Fruit fly (Drosophila melanogaster) whole organism, embryonic: ENCODE results near the gene flw.

Source experiments
- Awh ChIP-seq: fragments of 200-800 bp; sonication (Bioruptor generic); IDR thresholded peaks from 2 replicates; pipeline ENCODE4, ENCODE4 v1.3.6; 2022; ENCODE audit warnings: missing biosample characterization, missing genetic modification characterization
- Blimp-1 ChIP-seq: fragments of 200-800 bp; sonication (Bioruptor generic); optimal IDR thresholded peaks from 3 replicates; lab custom pipeline; 2018; ENCODE audit warnings: missing biosample characterization, missing genetic modification characterization, mild to moderate bottlenecking, moderate library complexity, missing genetic modification reagents
- Bteb2 ChIP-seq: fragments of 200-800 bp; sonication (Bioruptor generic); optimal IDR thresholded peaks from 2 replicates; lab custom pipeline; 2016; ENCODE audit warnings: missing biosample characterization, missing genetic modification characterization
- CG10147 ChIP-seq: fragments of 200-800 bp; sonication (Bioruptor generic); optimal IDR thresholded peaks from 2 replicates; lab custom pipeline; 2019; ENCODE audit warnings: missing biosample characterization, mild to moderate bottlenecking, missing genetic modification characterization, moderate library complexity
- CG1024 ChIP-seq: fragments of 200-800 bp; sonication (Bioruptor generic); IDR thresholded peaks from 2 replicates; pipeline ENCODE4 v1.3.6; 2022; ENCODE audit warnings: missing biosample characterization, missing genetic modification characterization
- CG12659 ChIP-seq: fragments of 200-800 bp; sonication (Bioruptor generic); optimal IDR thresholded peaks from 3 replicates; lab custom pipeline; 2017; ENCODE audit warnings: mild to moderate bottlenecking, missing biosample characterization, missing genetic modification reagents, missing genetic modification characterization
- CG13296 ChIP-seq: fragments of 200-800 bp; sonication (Bioruptor generic); optimal IDR thresholded peaks from 3 replicates; lab custom pipeline; 2018; ENCODE audit warnings: missing biosample characterization, mild to moderate bottlenecking, missing genetic modification characterization
- CG14441 ChIP-seq: fragments of 200-800 bp; sonication (Bioruptor generic); IDR thresholded peaks from 2 replicates; pipeline ENCODE4 v1.3.6; 2022; ENCODE audit warnings: missing biosample characterization, missing genetic modification characterization
- CG14965 ChIP-seq: fragments of 200-800 bp; sonication (Bioruptor generic); optimal IDR thresholded peaks from 2 replicates; lab custom pipeline; 2016; ENCODE audit warnings: missing biosample characterization, missing genetic modification characterization, borderline replicate concordance
- CG15269 ChIP-seq: fragments of 200-800 bp; sonication (Bioruptor generic); optimal IDR thresholded peaks from 2 replicates; lab custom pipeline; 2018; ENCODE audit warnings: missing biosample characterization, mild to moderate bottlenecking, missing genetic modification characterization, moderate library complexity
- CG16779 ChIP-seq: fragments of 200-800 bp; sonication (Bioruptor generic); IDR thresholded peaks from 2 replicates; pipeline ENCODE4 v1.3.6; 2022; ENCODE audit warnings: missing biosample characterization, missing genetic modification characterization
- CG3281 ChIP-seq: fragments of 200-800 bp; sonication (Bioruptor generic); optimal IDR thresholded peaks from 3 replicates; lab custom pipeline; 2017; ENCODE audit warnings: missing biosample characterization, mild to moderate bottlenecking, missing genetic modification characterization
- CG3726 ChIP-seq: fragments of 200-800 bp; sonication (Bioruptor generic); IDR thresholded peaks from 3 replicates; pipeline ENCODE4, ENCODE4 v1.3.6; 2022; ENCODE audit warnings: missing biosample characterization, missing genetic modification characterization
- CG3838 ChIP-seq: fragments of 200-800 bp; sonication (Bioruptor generic); optimal IDR thresholded peaks from 3 replicates; lab custom pipeline; 2016; ENCODE audit warnings: missing biosample characterization, missing genetic modification characterization
- CG5180 ChIP-seq: fragments of 200-800 bp; sonication (Bioruptor generic); optimal IDR thresholded peaks from 3 replicates; lab custom pipeline; 2017; ENCODE audit warnings: missing biosample characterization, missing genetic modification characterization, mild to moderate bottlenecking, moderate library complexity, missing genetic modification reagents
- CG7786 ChIP-seq: fragments of 200-800 bp; sonication (Bioruptor generic); optimal IDR thresholded peaks from 2 replicates; lab custom pipeline; 2016; ENCODE audit warnings: missing biosample characterization, missing genetic modification characterization
- CG8089 ChIP-seq: fragments of 200-800 bp; sonication (Bioruptor generic); optimal IDR thresholded peaks from 3 replicates; lab custom pipeline; 2016; ENCODE audit warnings: missing biosample characterization, missing genetic modification characterization
- CG8290 ChIP-seq, 3 experiments: fragments of 200-800 bp; sonication (Bioruptor generic); optimal IDR thresholded peaks; 2 replicates each; lab custom pipeline; 2016 to 2019; ENCODE audit warnings: missing biosample characterization in 3 of 3, missing genetic modification characterization in 3 of 3, mild to moderate bottlenecking in 2 of 3, moderate library complexity in 1 of 3
- CG9817 ChIP-seq: fragments of 200-800 bp; sonication (Bioruptor generic); optimal IDR thresholded peaks from 2 replicates; lab custom pipeline; 2018; ENCODE audit warnings: missing biosample characterization, mild to moderate bottlenecking, missing genetic modification characterization, moderate library complexity
- CoRest ChIP-seq: fragments of 200-800 bp; sonication (Bioruptor generic); optimal IDR thresholded peaks from 3 replicates; lab custom pipeline; 2018; ENCODE audit warnings: missing biosample characterization, mild to moderate bottlenecking, missing genetic modification characterization, moderate library complexity
- CrebB ChIP-seq: fragments of 200-800 bp; sonication (Bioruptor generic); optimal IDR thresholded peaks from 3 replicates; lab custom pipeline; 2018; ENCODE audit warnings: missing biosample characterization, mild to moderate bottlenecking, missing genetic modification characterization
- Ets97D ChIP-seq: fragments of 200-800 bp; sonication (Bioruptor generic); optimal IDR thresholded peaks from 3 replicates; lab custom pipeline; 2016; ENCODE audit warnings: missing biosample characterization, missing genetic modification characterization
- Fer1 ChIP-seq: fragments of 200-800 bp; sonication (Bioruptor generic); optimal IDR thresholded peaks from 2 replicates; lab custom pipeline; 2017; ENCODE audit warnings: missing biosample characterization, mild to moderate bottlenecking, missing genetic modification characterization
- GATAe ChIP-seq: fragments of 200-800 bp; sonication (Bioruptor generic); conservative IDR thresholded peaks from 2 replicates; pipeline ENCODE4 v1.3.6; 2022; ENCODE audit warnings: missing biosample characterization, missing genetic modification characterization
- Hey ChIP-seq: fragments of 200-800 bp; sonication (Bioruptor generic); optimal IDR thresholded peaks from 3 replicates; lab custom pipeline; 2018; ENCODE audit warnings: missing biosample characterization, mild to moderate bottlenecking, missing genetic modification characterization
- Lpt ChIP-seq: fragments of >200 bp; optimal IDR thresholded peaks from 2 replicates; lab custom pipeline; 2018; ENCODE audit warnings: missing biosample characterization, missing genetic modification characterization
- NK7.1 ChIP-seq: fragments of 200-800 bp; sonication (Bioruptor generic); optimal IDR thresholded peaks from 3 replicates; lab custom pipeline; 2016; ENCODE audit warnings: missing biosample characterization, missing genetic modification characterization
- Rfx ChIP-seq: fragments of 200-800 bp; sonication (Bioruptor generic); IDR thresholded peaks from 2 replicates; pipeline ENCODE4 v1.3.6; 2022; ENCODE audit warnings: missing biosample characterization, missing genetic modification characterization
- Sry-δ ChIP-seq: fragments of 200-800 bp; sonication (Bioruptor generic); optimal IDR thresholded peaks from 2 replicates; lab custom pipeline; 2016; ENCODE audit warnings: missing biosample characterization, missing genetic modification characterization
- ara ChIP-seq: fragments of 200-800 bp; sonication (Bioruptor generic); IDR thresholded peaks from 2 replicates; pipeline ENCODE4 v1.3.6; 2022; ENCODE audit warnings: missing biosample characterization, missing genetic modification characterization
- ato ChIP-seq: fragments of 200-800 bp; sonication (Bioruptor generic); IDR thresholded peaks from 2 replicates; pipeline ENCODE4 v1.3.6; 2022; ENCODE audit warnings: missing biosample characterization, missing genetic modification characterization; ENCODE audit not compliant: partially characterized antibody
- bcd ChIP-seq: fragments of 200-800 bp; sonication (Bioruptor generic); optimal IDR thresholded peaks from 2 replicates; lab custom pipeline; 2017; ENCODE audit warnings: missing biosample characterization, mild to moderate bottlenecking, missing genetic modification characterization
- caup ChIP-seq: fragments of 200-800 bp; sonication (Bioruptor generic); optimal IDR thresholded peaks from 3 replicates; lab custom pipeline; 2017; ENCODE audit warnings: missing biosample characterization, mild to moderate bottlenecking, missing genetic modification characterization, moderate library complexity; ENCODE audit not compliant: severe bottlenecking
- danr ChIP-seq: fragments of 200-800 bp; sonication (Bioruptor generic); IDR thresholded peaks from 2 replicates; pipeline ENCODE4 v1.3.6; 2022; ENCODE audit warnings: missing biosample characterization, missing genetic modification characterization
- dpn ChIP-seq, 2 experiments: fragments of 200-800 bp; sonication (Bioruptor generic); optimal IDR thresholded peaks; 3 replicates each; lab custom pipeline; 2016; ENCODE audit warnings: missing biosample characterization in 2 of 2, missing genetic modification characterization in 2 of 2
- eve ChIP-seq, 2 experiments: fragments of >200 bp; optimal IDR thresholded peaks; 2 replicates each; lab custom pipeline; 2017; ENCODE audit warnings: missing biosample characterization in 2 of 2, missing genetic modification characterization in 2 of 2
- gcm2 ChIP-seq: fragments of 200-800 bp; sonication (Bioruptor generic); optimal IDR thresholded peaks from 2 replicates; lab custom pipeline; 2016; ENCODE audit warnings: missing biosample characterization, missing genetic modification characterization
- gfzf ChIP-seq: fragments of 200-800 bp; sonication (Bioruptor generic); optimal IDR thresholded peaks from 2 replicates; lab custom pipeline; 2016; ENCODE audit warnings: missing biosample characterization, mild to moderate bottlenecking, missing genetic modification characterization, moderate library complexity
- grn ChIP-seq: fragments of 200-800 bp; sonication (Bioruptor generic); optimal IDR thresholded peaks from 3 replicates; lab custom pipeline; 2017; ENCODE audit warnings: missing biosample characterization, missing genetic modification characterization
- gsb ChIP-seq: fragments of 200-800 bp; sonication (Bioruptor generic); IDR thresholded peaks from 2 replicates; pipeline ENCODE4 v1.3.6; 2022; ENCODE audit warnings: missing biosample characterization, missing genetic modification characterization
- gsb-n ChIP-seq: fragments of 200-800 bp; sonication (Bioruptor generic); optimal IDR thresholded peaks from 3 replicates; lab custom pipeline; 2018; ENCODE audit warnings: missing biosample characterization, mild to moderate bottlenecking, missing genetic modification characterization
- gt ChIP-seq: fragments of 200-800 bp; sonication (Bioruptor generic); IDR thresholded peaks from 2 replicates; pipeline ENCODE4 v1.3.6; 2022; ENCODE audit warnings: missing biosample characterization, missing genetic modification characterization
- klu ChIP-seq: fragments of 200-800 bp; sonication (Bioruptor generic); IDR thresholded peaks from 2 replicates; pipeline ENCODE4 v1.3.6; 2022; ENCODE audit warnings: missing biosample characterization, missing genetic modification characterization
- peb ChIP-seq: fragments of 200-800 bp; sonication (Bioruptor generic); IDR thresholded peaks from 2 replicates; pipeline ENCODE4 v1.3.6; 2022; ENCODE audit warnings: missing biosample characterization, missing genetic modification characterization
- pfk ChIP-seq: fragments of 200-800 bp; sonication (Bioruptor generic); optimal IDR thresholded peaks from 2 replicates; lab custom pipeline; 2018; ENCODE audit warnings: missing biosample characterization, mild to moderate bottlenecking, missing genetic modification characterization, moderate library complexity
- pnt ChIP-seq: fragments of 200-800 bp; sonication (Bioruptor generic); optimal IDR thresholded peaks from 3 replicates; lab custom pipeline; 2016; ENCODE audit warnings: missing biosample characterization, missing genetic modification characterization
- psq ChIP-seq: fragments of 200-800 bp; sonication (Bioruptor generic); optimal IDR thresholded peaks from 2 replicates; lab custom pipeline; 2017; ENCODE audit warnings: missing biosample characterization, missing genetic modification characterization
- row ChIP-seq: fragments of 200-800 bp; sonication (Bioruptor generic); IDR thresholded peaks from 3 replicates; pipeline ENCODE4 v1.3.6; 2022; ENCODE audit warnings: missing biosample characterization, missing genetic modification characterization
- salm ChIP-seq: fragments of 200-800 bp; sonication (Bioruptor generic); optimal IDR thresholded peaks from 2 replicates; lab custom pipeline; 2018; ENCODE audit warnings: missing biosample characterization, mild to moderate bottlenecking, missing genetic modification characterization
- sr ChIP-seq: fragments of 200-800 bp; sonication (Bioruptor generic); IDR thresholded peaks from 3 replicates; pipeline ENCODE4 v1.3.6; 2022; ENCODE audit warnings: missing biosample characterization, missing genetic modification characterization
- toy ChIP-seq: fragments of 200-800 bp; sonication (Bioruptor generic); IDR thresholded peaks from 2 replicates; pipeline ENCODE4 v1.3.6; 2022; ENCODE audit warnings: missing biosample characterization, missing genetic modification characterization
- zfh2 ChIP-seq: fragments of 200-800 bp; sonication (Bioruptor generic); optimal IDR thresholded peaks from 2 replicates; lab custom pipeline; 2016; ENCODE audit warnings: missing biosample characterization, missing genetic modification characterization

Gene flw

DNA sequence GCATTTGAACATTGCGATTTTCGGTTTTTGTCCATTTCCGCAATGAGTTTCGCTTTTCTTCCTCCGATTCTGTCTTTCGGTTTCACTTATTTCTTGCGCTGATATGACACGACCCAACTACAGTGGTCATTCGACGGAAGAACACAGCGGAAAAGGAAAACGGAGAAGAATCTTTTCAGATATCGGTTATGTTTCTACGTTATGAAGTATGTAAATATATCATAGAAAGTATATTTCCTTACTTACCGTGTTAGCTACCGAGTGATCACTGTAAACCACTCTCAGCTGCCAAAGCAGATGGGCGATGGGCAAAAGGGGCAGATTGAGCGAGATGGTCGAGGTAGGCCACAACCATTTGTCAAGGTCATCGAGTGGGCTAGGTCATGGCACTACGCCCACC, 1.9 kb downstream of the flw start (continued):
- peak; percentile 17; the same call in 1 of the 2 replicates for TF ChIP-seq gsb
- TF ChIP-seq dpn (GFP tag; optimal IDR thresholded peaks at IDR 0.05; lab: Kevin White, UChicago): peak; percentile 10 to 52
- TF ChIP-seq ara (GFP tag; lab: Robert Waterston, UW): peak; percentile 12; the same call in 1 of the 2 replicates
- no peak for TF ChIP-seq peb (GFP tag; lab: Robert Waterston, UW)
- no peak for TF ChIP-seq gcm2
- TF ChIP-seq Lpt (GFP tag; lab: Kevin White, UChicago): no peak
- TF ChIP-seq CG14441 (GFP tag; lab: Robert Waterston, UW): peak; percentile 56
- no peak for TF ChIP-seq danr
- no peak for TF ChIP-seq toy (GFP tag; lab: Robert Waterston, UW)
- peak; percentile 49; the same call in 1 of the 3 replicates for TF ChIP-seq sr
- TF ChIP-seq bcd (GFP tag; lab: Kevin White, UChicago): peak; percentile 18
- TF ChIP-seq CG10147 (GFP tag; lab: Kevin White, UChicago): no peak
- peak; percentile 34 for TF ChIP-seq pnt (GFP tag; lab: Kevin White, UChicago)
- no peak for TF ChIP-seq CG5180 (GFP tag; lab: Kevin White, UChicago)
- no peak for TF ChIP-seq salm (tag; lab: Kevin White, UChicago)
- TF ChIP-seq Ets97D (GFP tag; lab: Kevin White, UChicago): no peak
- TF ChIP-seq Awh (GFP tag; lab: Robert Waterston, UW): no peak
- no peak for TF ChIP-seq Hey
- no peak for TF ChIP-seq NK7.1
- TF ChIP-seq Blimp-1 (GFP tag; lab: Kevin White, UChicago): peak; percentile 19

dm6 chrX:10396832-10397231, 11.1 kb downstream of the flw start:
- TF ChIP-seq Fer1 (GFP tag; lab: Kevin White, UChicago) (peak; percentile 4), gt (GFP tag; lab: Robert Waterston, UW) (no peak), zfh2 (GFP tag; lab: Kevin White, UChicago) (no peak), pfk (no peak), CG8290 (GFP tag; optimal IDR thresholded peaks at IDR 0.05; lab: Kevin White, UChicago) (no peak), CG8290 (tag; optimal IDR thresholded peaks at IDR 0.05; lab: Kevin White, UChicago) (peak in 1 of 2 experiments; percentile 53), CG1024 (no peak), eve (GFP tag; optimal IDR thresholded peaks at IDR 0.05; lab: Kevin White, UChicago) (no peak), CG12659 (GFP tag; lab: Kevin White, UChicago) (peak; percentile 1), CrebB (tag; lab: Kevin White, UChicago) (no peak), row (GFP tag; lab: Robert Waterston, UW) (no peak), gsb-n (tag; lab: Kevin White, UChicago) (no peak), CG14965 (GFP tag; lab: Kevin White, UChicago) (no peak), CG3726 (GFP tag; lab: Robert Waterston, UW) (no peak), Sry-δ (GFP tag; lab: Kevin White, UChicago) (no peak), klu (no peak), CG3838 (GFP tag; lab: Kevin White, UChicago) (no peak), CG9817 (tag; lab: Kevin White, UChicago) (no peak), CG16779 (no peak), CoRest (no peak), CG8089 (GFP tag; lab: Kevin White, UChicago) (no peak), CG7786 (GFP tag; lab: Kevin White, UChicago) (no peak), GATAe (GFP tag; lab: Robert Waterston, UW) (no peak), CG3281 (GFP tag; lab: Kevin White, UChicago) (peak; percentile 42), CG13296 (peak; percentile 25), gfzf (no peak), psq (GFP tag; lab: Kevin White, UChicago) (no peak), Rfx (GFP tag; lab: Robert Waterston, UW) (peak; percentile 22; the same call in 1 of the 2 replicates), CG15269 (tag; lab: Kevin White, UChicago) (no peak), grn (GFP tag; lab: Kevin White, UChicago) (no peak), ato (GFP tag; lab: Robert Waterston, UW) (no peak), caup (GFP tag; lab: Kevin White, UChicago) (no peak), Bteb2 (GFP tag; lab: Kevin White, UChicago) (no peak)
